Fruit fly (Drosophila melanogaster) whole organism, prepupa: Measurements from ENCODE around the gene CG3857.

Experiments used
- CG11294 ChIP-seq: fragments of 200-800 bp; sonication (Bioruptor generic); IDR thresholded peaks from 2 replicates; pipeline ENCODE4 v1.3.6; 2022; ENCODE audit warnings: missing biosample characterization, missing genetic modification characterization
- CG11762 ChIP-seq: fragments of 200-800 bp; sonication (Bioruptor generic); optimal IDR thresholded peaks from 3 replicates; lab custom pipeline; 2016; ENCODE audit warnings: missing biosample characterization, missing genetic modification characterization; ENCODE audit not compliant: insufficient read depth
- CG15336 ChIP-seq: fragments of 200-800 bp; sonication (Bioruptor generic); IDR thresholded peaks from 2 replicates; pipeline ENCODE4 v1.3.6; 2022; ENCODE audit warnings: missing biosample characterization, missing genetic modification characterization
- CG31627 ChIP-seq: fragments of 200-800 bp; sonication (Bioruptor generic); optimal IDR thresholded peaks from 3 replicates; lab custom pipeline; 2016; ENCODE audit warnings: missing biosample characterization, missing genetic modification characterization
- CG32006 ChIP-seq: fragments of 200-800 bp; sonication (Bioruptor generic); optimal IDR thresholded peaks from 3 replicates; lab custom pipeline; 2017; ENCODE audit warnings: missing biosample characterization, mild to moderate bottlenecking, missing genetic modification characterization
- CG34406 ChIP-seq: fragments of 200-800 bp; sonication (Bioruptor generic); optimal IDR thresholded peaks from 3 replicates; lab custom pipeline; 2016; ENCODE audit warnings: missing biosample characterization, missing genetic modification characterization
- CG3919 ChIP-seq: fragments of 200-800 bp; sonication (Bioruptor generic); optimal IDR thresholded peaks from 3 replicates; lab custom pipeline; 2016; ENCODE audit warnings: missing biosample characterization, missing genetic modification characterization
- CG6163 ChIP-seq: fragments of 200-800 bp; sonication (Bioruptor generic); IDR thresholded peaks from 3 replicates; pipeline ENCODE4 v1.3.6; 2022; ENCODE audit warnings: missing biosample characterization, missing genetic modification characterization
- CG6792 ChIP-seq: fragments of 200-800 bp; sonication (Bioruptor generic); optimal IDR thresholded peaks from 3 replicates; lab custom pipeline; 2016; ENCODE audit warnings: missing biosample characterization, missing genetic modification characterization
- CG6808 ChIP-seq: fragments of 200-800 bp; sonication (Bioruptor generic); optimal IDR thresholded peaks from 3 replicates; lab custom pipeline; 2017; ENCODE audit warnings: missing biosample characterization, missing genetic modification characterization, mild to moderate bottlenecking, moderate library complexity, missing genetic modification reagents
- CG6854 ChIP-seq: fragments of 200-800 bp; sonication (Bioruptor generic); optimal IDR thresholded peaks from 2 replicates; lab custom pipeline; 2017; ENCODE audit warnings: missing biosample characterization, mild to moderate bottlenecking, missing genetic modification characterization
- CG7368 ChIP-seq: fragments of 200-800 bp; sonication (Bioruptor generic); optimal IDR thresholded peaks from 3 replicates; lab custom pipeline; 2016; ENCODE audit warnings: missing biosample characterization, missing genetic modification characterization
- CG8119 ChIP-seq: fragments of 200-800 bp; sonication (Bioruptor generic); IDR thresholded peaks from 3 replicates; pipeline ENCODE4 v1.3.6; 2022; ENCODE audit warnings: missing biosample characterization, missing genetic modification characterization
- CG8319 ChIP-seq: fragments of 200-800 bp; sonication (Bioruptor generic); optimal IDR thresholded peaks from 3 replicates; lab custom pipeline; 2016; ENCODE audit warnings: missing biosample characterization, missing genetic modification characterization
- CG8632 ChIP-seq: fragments of 200-800 bp; sonication (Bioruptor generic); optimal IDR thresholded peaks from 3 replicates; lab custom pipeline; 2016; ENCODE audit warnings: missing biosample characterization, missing genetic modification characterization
- CG9139 ChIP-seq: fragments of 200-800 bp; sonication (Bioruptor generic); optimal IDR thresholded peaks from 3 replicates; lab custom pipeline; 2017; ENCODE audit warnings: missing biosample characterization, mild to moderate bottlenecking, missing genetic modification characterization
- Eip78C ChIP-seq: fragments of 200-800 bp; sonication (Bioruptor generic); peaks from one replicate; lab custom pipeline; 2016; ENCODE audit warnings: missing biosample characterization, missing genetic modification characterization
- Eip93F ChIP-seq: fragments of 200-800 bp; sonication (Bioruptor generic); optimal IDR thresholded peaks from 2 replicates; lab custom pipeline; 2016; ENCODE audit warnings: missing biosample characterization, mild to moderate bottlenecking, missing genetic modification characterization
- Ets96B ChIP-seq: fragments of 200-800 bp; optimal IDR thresholded peaks from 2 replicates; lab custom pipeline; 2019; ENCODE audit warnings: missing biosample characterization, mild to moderate bottlenecking, missing genetic modification characterization, moderate library complexity
- Gug ChIP-seq: fragments of 200-800 bp; sonication (Bioruptor generic); IDR thresholded peaks from 2 replicates; pipeline ENCODE4 v1.3.6; 2022; ENCODE audit warnings: missing biosample characterization, missing genetic modification characterization
- Hr4 ChIP-seq: fragments of 200-800 bp; sonication (Bioruptor generic); optimal IDR thresholded peaks from 3 replicates; lab custom pipeline; 2016; ENCODE audit warnings: missing biosample characterization, missing genetic modification characterization
- Lpt ChIP-seq: fragments of 200-800 bp; sonication (Bioruptor generic); optimal IDR thresholded peaks from 3 replicates; lab custom pipeline; 2016; ENCODE audit warnings: missing biosample characterization, missing genetic modification characterization
- Met ChIP-seq: fragments of 200-800 bp; sonication (Bioruptor generic); optimal IDR thresholded peaks from 3 replicates; lab custom pipeline; 2016; ENCODE audit warnings: missing biosample characterization, missing genetic modification characterization
- OdsH ChIP-seq: fragments of 200-800 bp; sonication (Bioruptor generic); optimal IDR thresholded peaks from 3 replicates; lab custom pipeline; 2016; ENCODE audit warnings: missing biosample characterization, missing genetic modification characterization
- Smox ChIP-seq: fragments of 200-800 bp; sonication (Bioruptor generic); optimal IDR thresholded peaks from 3 replicates; lab custom pipeline; 2016; ENCODE audit warnings: missing biosample characterization, missing genetic modification characterization
- Sox102F ChIP-seq: fragments of 200-800 bp; sonication (Bioruptor generic); optimal IDR thresholded peaks from 2 replicates; lab custom pipeline; 2016; ENCODE audit warnings: missing biosample characterization, mild to moderate bottlenecking, missing genetic modification characterization
- Sox14 ChIP-seq: fragments of 200-800 bp; sonication (Bioruptor generic); optimal IDR thresholded peaks from 3 replicates; lab custom pipeline; 2016; ENCODE audit warnings: missing biosample characterization, missing genetic modification characterization
- cyc ChIP-seq: fragments of 200-800 bp; sonication (Bioruptor generic); optimal IDR thresholded peaks from 3 replicates; lab custom pipeline; 2016; ENCODE audit warnings: missing biosample characterization, missing genetic modification characterization
- dac ChIP-seq: fragments of 200-800 bp; sonication (Bioruptor generic); optimal IDR thresholded peaks from 2 replicates; lab custom pipeline; 2017; ENCODE audit warnings: missing biosample characterization, mild to moderate bottlenecking, missing genetic modification characterization
- dsx ChIP-seq: fragments of 200-800 bp; optimal IDR thresholded peaks from 3 replicates; lab custom pipeline; 2019; ENCODE audit warnings: missing biosample characterization, mild to moderate bottlenecking, missing genetic modification characterization, moderate library complexity; ENCODE audit not compliant: poor library complexity, severe bottlenecking
- eg ChIP-seq: fragments of 200-800 bp; sonication (Bioruptor generic); IDR thresholded peaks from 3 replicates; pipeline ENCODE4 v1.3.6; 2022; ENCODE audit warnings: missing biosample characterization, missing genetic modification characterization
- esn ChIP-seq: fragments of 200-800 bp; sonication (Bioruptor generic); optimal IDR thresholded peaks from 2 replicates; lab custom pipeline; 2016; ENCODE audit warnings: missing biosample characterization, mild to moderate bottlenecking, missing genetic modification characterization, moderate library complexity
- fkh ChIP-seq: fragments of 200-800 bp; sonication (Bioruptor generic); optimal IDR thresholded peaks from 3 replicates; lab custom pipeline; 2017; ENCODE audit warnings: missing biosample characterization, mild to moderate bottlenecking, missing genetic modification characterization, moderate library complexity
- lz ChIP-seq: fragments of 200-800 bp; sonication (Bioruptor generic); optimal IDR thresholded peaks from 3 replicates; lab custom pipeline; 2016; ENCODE audit warnings: missing biosample characterization, missing genetic modification characterization
- pdm3 ChIP-seq: fragments of 200-800 bp; sonication (Bioruptor generic); optimal IDR thresholded peaks from 3 replicates; lab custom pipeline; 2016; ENCODE audit warnings: missing biosample characterization, missing genetic modification characterization
- salr ChIP-seq, 2 experiments: fragments of 200-800 bp; sonication (Bioruptor generic); optimal IDR thresholded peaks; 3 replicates each; lab custom pipeline; 2016 to 2018; ENCODE audit warnings: missing biosample characterization in 2 of 2, missing genetic modification characterization in 2 of 2, mild to moderate bottlenecking in 1 of 2
- spab ChIP-seq: fragments of 200-800 bp; sonication (Bioruptor generic); optimal IDR thresholded peaks from 2 replicates; lab custom pipeline; 2017; ENCODE audit warnings: missing biosample characterization, mild to moderate bottlenecking, missing genetic modification characterization, missing genetic modification reagents
- ss ChIP-seq, 2 experiments: fragments of 200-800 bp; sonication (Bioruptor generic); optimal IDR thresholded peaks; 2 replicates in 1 of 2; 3 replicates in 1 of 2; lab custom pipeline; 2017 to 2018; ENCODE audit warnings: mild to moderate bottlenecking in 2 of 2, missing biosample characterization in 2 of 2, missing genetic modification characterization in 2 of 2, moderate library complexity in 1 of 2
- svp ChIP-seq: fragments of 200-800 bp; sonication (Bioruptor generic); peaks from one replicate; lab custom pipeline; 2016; ENCODE audit warnings: missing biosample characterization, missing genetic modification characterization
- topi ChIP-seq: fragments of 200-800 bp; sonication (Bioruptor generic); optimal IDR thresholded peaks from 3 replicates; lab custom pipeline; 2016; ENCODE audit warnings: missing biosample characterization, missing genetic modification characterization
- vri ChIP-seq: fragments of 200-800 bp; sonication (Bioruptor generic); optimal IDR thresholded peaks from 3 replicates; lab custom pipeline; 2016; ENCODE audit warnings: missing biosample characterization, mild to moderate bottlenecking, missing genetic modification characterization

The CG3857 gene

dm6 chrX:1947178-1947872, 7.5 kb upstream of the CG3857 start (continued):
- TF ChIP-seq Lpt (GFP tag; lab: Kevin White, UChicago), result peak; percentile 97
- TF ChIP-seq CG6163 (GFP tag; lab: Robert Waterston, UW), result peak; percentile 99
- TF ChIP-seq CG31627 (GFP tag; lab: Kevin White, UChicago), result peak; percentile 98
- peak; percentile 95 to 96 for TF ChIP-seq ss (GFP tag; optimal IDR thresholded peaks at IDR 0.05; lab: Kevin White, UChicago)
- peak; percentile 99 for TF ChIP-seq pdm3 (GFP tag; lab: Kevin White, UChicago)
- TF ChIP-seq CG6854 (GFP tag; lab: Kevin White, UChicago), result peak; percentile 94
- TF ChIP-seq CG32006, result peak; percentile 99
- TF ChIP-seq Sox102F (GFP tag; lab: Kevin White, UChicago), result peak; percentile 98
- TF ChIP-seq fkh (GFP tag; lab: Kevin White, UChicago), result peak; percentile 18

DNA sequence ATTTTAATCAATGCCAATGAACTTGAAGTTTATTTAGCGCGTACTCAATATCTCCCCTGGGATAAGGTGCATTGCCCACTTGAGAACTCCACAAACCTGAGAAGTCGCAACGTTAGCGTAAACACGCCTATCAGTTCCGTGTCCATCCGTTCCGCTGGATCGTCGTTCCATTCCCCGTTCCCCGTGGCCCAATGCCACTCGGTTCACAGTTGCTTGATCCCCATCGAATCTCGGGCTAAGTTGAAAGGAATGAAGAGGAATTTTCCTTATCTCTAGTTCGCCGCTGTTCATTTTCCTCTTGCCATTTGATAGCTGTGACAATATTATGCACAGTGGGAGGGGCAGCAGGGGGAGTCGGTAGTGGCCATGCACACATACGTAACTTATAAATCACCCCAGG, 5.4 kb upstream of the CG3857 start:
- TF ChIP-seq lz (GFP tag; lab: Kevin White, UChicago) (no peak), CG6808 (GFP tag; lab: Kevin White, UChicago) (no peak), CG6792 (GFP tag; lab: Kevin White, UChicago) (no peak), cyc (GFP tag; lab: Kevin White, UChicago) (no peak), vri (GFP tag; lab: Kevin White, UChicago) (peak; percentile 37), Gug (GFP tag; lab: Robert Waterston, UW) (no peak), fkh (GFP tag; lab: Kevin White, UChicago) (no peak), CG8319 (GFP tag; lab: Kevin White, UChicago) (no peak), Hr4 (GFP tag; lab: Kevin White, UChicago) (no peak), Smox (GFP tag; lab: Kevin White, UChicago) (no peak), CG8119 (GFP tag; lab: Robert Waterston, UW) (no peak), CG34406 (GFP tag; lab: Kevin White, UChicago) (no peak), Eip78C (GFP tag; lab: Kevin White, UChicago) (peak; percentile 2), CG11294 (no peak), svp (GFP tag; lab: Kevin White, UChicago) (peak; percentile 95), Ets96B (tag; lab: Kevin White, UChicago) (no peak), CG9139 (no peak), spab (GFP tag; lab: Kevin White, UChicago) (no peak), CG11762 (GFP tag; lab: Kevin White, UChicago) (no peak), Eip93F (GFP tag; lab: Kevin White, UChicago) (no peak), esn (no peak)

DNA sequence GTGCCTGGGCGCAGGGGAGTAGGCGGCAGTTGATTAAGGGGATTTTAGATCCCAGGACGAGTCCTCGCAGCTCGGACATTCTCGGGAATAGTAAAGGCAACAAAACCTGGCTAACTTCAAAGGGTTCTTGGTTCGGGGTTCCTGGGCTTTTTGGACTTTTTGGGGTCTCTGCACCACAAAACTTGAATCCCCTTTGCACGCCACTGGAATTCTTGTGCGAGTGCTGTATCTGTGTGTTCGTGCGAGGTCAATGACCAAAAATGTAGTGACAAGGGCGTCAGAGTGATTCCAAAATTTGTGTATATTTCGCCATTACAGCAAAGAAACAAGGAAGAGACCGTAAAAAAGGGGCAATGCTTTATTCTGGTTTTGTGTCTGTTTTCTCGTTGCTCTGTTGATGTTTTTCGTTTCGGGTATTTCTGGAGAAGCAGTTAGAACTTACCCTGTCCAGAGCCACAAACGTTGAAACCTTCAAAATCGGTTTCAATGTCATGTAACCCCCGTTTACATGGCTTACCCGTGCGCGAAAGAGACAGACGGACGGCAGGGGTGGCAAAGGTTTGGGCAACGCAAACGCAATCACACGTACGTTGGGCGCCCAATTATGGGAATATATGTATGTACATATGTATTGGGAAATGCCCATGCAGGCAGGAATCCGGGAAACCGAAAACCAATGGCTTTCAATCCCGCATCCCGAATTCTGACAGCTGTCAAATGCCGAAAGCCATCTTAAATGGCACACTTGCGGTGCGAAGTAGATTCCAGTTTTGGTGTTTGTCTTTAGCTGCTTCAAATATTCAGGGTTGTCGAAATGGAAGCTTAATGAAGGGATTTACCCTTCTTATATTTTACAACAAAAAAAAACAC, 4.6 kb upstream of the CG3857 start:
- TF ChIP-seq svp (GFP tag; lab: Kevin White, UChicago) (peak; percentile 89), CG6854 (GFP tag; lab: Kevin White, UChicago) (peak; percentile 76), OdsH (GFP tag; lab: Kevin White, UChicago) (peak; percentile 28), dac (GFP tag; lab: Kevin White, UChicago) (no peak), CG11294 (no peak), CG6163 (GFP tag; lab: Robert Waterston, UW) (peak; percentile 51; the same call in 2 of the 3 replicates), cyc (GFP tag; lab: Kevin White, UChicago) (peak; percentile 86), CG7368 (GFP tag; lab: Kevin White, UChicago) (peak; percentile 52), eg (GFP tag; lab: Robert Waterston, UW) (0 out of 3 replicates have a peak, but pooled peaks have one; percentile 8), esn (peak; percentile 82), Eip93F (GFP tag; lab: Kevin White, UChicago) (peak; percentile 71), topi (peak; percentile 87), CG31627 (GFP tag; lab: Kevin White, UChicago) (peak; percentile 90), CG3919 (GFP tag; lab: Kevin White, UChicago) (peak; percentile 23), CG15336 (0 out of 2 replicates have a peak, but pooled peaks have one; percentile 6), Met (GFP tag; lab: Kevin White, UChicago) (peak; percentile 85), pdm3 (GFP tag; lab: Kevin White, UChicago) (peak; percentile 40), Ets96B (tag; lab: Kevin White, UChicago) (peak; percentile 4), CG32006 (no peak), Lpt (GFP tag; lab: Kevin White, UChicago) (no peak), CG9139 (no peak), dsx (GFP tag; lab: Kevin White, UChicago) (no peak), CG8319 (GFP tag; lab: Kevin White, UChicago) (peak; percentile 38), Smox (GFP tag; lab: Kevin White, UChicago) (peak; percentile 80), CG8632 (GFP tag; lab: Kevin White, UChicago) (peak; percentile 4), Sox14 (GFP tag; lab: Kevin White, UChicago) (peak; percentile 57), salr (GFP tag; optimal IDR thresholded peaks at IDR 0.05; lab: Kevin White, UChicago) (peak in 1 of 2 experiments; percentile 16), CG34406 (GFP tag; lab: Kevin White, UChicago) (peak; percentile 58)
